Fruit fly (Drosophila melanogaster) whole organism, embryonic: Measurements from ENCODE around the gene Etl1.

Source experiments
- Abd-B ChIP-seq: fragments of 200-800 bp; sonication (Bioruptor generic); optimal IDR thresholded peaks from 2 replicates; lab custom pipeline; 2018; ENCODE audit warnings: missing biosample characterization, mild to moderate bottlenecking, missing genetic modification characterization, moderate library complexity
- CG10147 ChIP-seq: fragments of 200-800 bp; sonication (Bioruptor generic); optimal IDR thresholded peaks from 2 replicates; lab custom pipeline; 2019; ENCODE audit warnings: missing biosample characterization, mild to moderate bottlenecking, missing genetic modification characterization, moderate library complexity
- CG10431 ChIP-seq: fragments of 200-800 bp; sonication (Bioruptor generic); optimal IDR thresholded peaks from 3 replicates; lab custom pipeline; 2018; ENCODE audit warnings: missing biosample characterization, mild to moderate bottlenecking, missing genetic modification characterization
- CG12299 ChIP-seq: fragments of 200-800 bp; sonication (Bioruptor generic); optimal IDR thresholded peaks from 2 replicates; lab custom pipeline; 2018; ENCODE audit warnings: missing biosample characterization, mild to moderate bottlenecking, missing genetic modification characterization
- CG12744 ChIP-seq: fragments of 200-800 bp; sonication (Bioruptor generic); optimal IDR thresholded peaks from 2 replicates; lab custom pipeline; 2016; ENCODE audit warnings: missing biosample characterization, missing genetic modification characterization
- CG13287 ChIP-seq: fragments of 200-800 bp; sonication (Bioruptor generic); IDR thresholded peaks from 2 replicates; pipeline ENCODE4 v1.3.6; 2022; ENCODE audit warnings: missing biosample characterization, missing genetic modification characterization; ENCODE audit not compliant: partially characterized antibody
- CG17361 ChIP-seq: fragments of 200-800 bp; sonication (Bioruptor generic); IDR thresholded peaks from 3 replicates; pipeline ENCODE4 v1.3.6; 2022; ENCODE audit warnings: missing biosample characterization, missing genetic modification characterization
- CG30403 ChIP-seq: fragments of 200-800 bp; sonication (Bioruptor generic); optimal IDR thresholded peaks from 3 replicates; lab custom pipeline; 2016; ENCODE audit warnings: missing biosample characterization, missing genetic modification characterization
- CG4328 ChIP-seq: fragments of 200-800 bp; sonication (Bioruptor generic); optimal IDR thresholded peaks from 3 replicates; lab custom pipeline; 2017; ENCODE audit warnings: missing biosample characterization, missing genetic modification reagents, missing genetic modification characterization
- CG4360 ChIP-seq: fragments of 200-800 bp; sonication (Bioruptor generic); IDR thresholded peaks from 2 replicates; pipeline ENCODE4 v1.3.6; 2022; ENCODE audit warnings: missing biosample characterization, missing genetic modification characterization
- CG6854 ChIP-seq: fragments of 200-800 bp; sonication (Bioruptor generic); optimal IDR thresholded peaks from 3 replicates; lab custom pipeline; 2017; ENCODE audit warnings: missing biosample characterization, mild to moderate bottlenecking, missing genetic modification characterization
- CG7372 ChIP-seq: fragments of 200-800 bp; sonication (Bioruptor generic); IDR thresholded peaks from 2 replicates; pipeline ENCODE4 v1.3.6; 2022; ENCODE audit warnings: missing biosample characterization, missing genetic modification characterization
- CG7928 ChIP-seq: fragments of 200-800 bp; sonication (Bioruptor generic); optimal IDR thresholded peaks from 2 replicates; lab custom pipeline; 2017; ENCODE audit warnings: missing biosample characterization, mild to moderate bottlenecking, missing genetic modification characterization
- CG8944 ChIP-seq: fragments of 200-800 bp; sonication (Bioruptor generic); optimal IDR thresholded peaks from 3 replicates; lab custom pipeline; 2016; ENCODE audit warnings: missing biosample characterization, missing genetic modification characterization
- Chrac-16 ChIP-seq: fragments of 200-800 bp; sonication (Bioruptor generic); optimal IDR thresholded peaks from 3 replicates; lab custom pipeline; 2016; ENCODE audit warnings: missing biosample characterization, missing genetic modification characterization
- CoRest ChIP-seq: fragments of 200-800 bp; sonication (Bioruptor generic); optimal IDR thresholded peaks from 3 replicates; lab custom pipeline; 2018; ENCODE audit warnings: missing biosample characterization, mild to moderate bottlenecking, missing genetic modification characterization, moderate library complexity
- D ChIP-seq, 2 experiments: fragments of 200-800 bp in 1 of 2; fragments of >200 bp in 1 of 2; sonication (Bioruptor generic) in 1 of 2; optimal IDR thresholded peaks; 2 replicates in 1 of 2; 3 replicates in 1 of 2; lab custom pipeline; 2017; ENCODE audit warnings: mild to moderate bottlenecking in 1 of 2, missing biosample characterization in 1 of 2, missing genetic modification characterization in 1 of 2, missing genetic modification reagents in 1 of 2
- Dbx ChIP-seq: fragments of 200-800 bp; sonication (Bioruptor generic); IDR thresholded peaks from 3 replicates; pipeline ENCODE4 v1.3.6; 2022; ENCODE audit warnings: missing biosample characterization, missing genetic modification characterization
- Dip2 ChIP-seq: fragments of 200-800 bp; sonication (Bioruptor generic); IDR thresholded peaks from 2 replicates; pipeline ENCODE4 v1.3.6; 2022; ENCODE audit warnings: missing biosample characterization, missing genetic modification characterization
- Drgx ChIP-seq: fragments of 200-800 bp; sonication (Bioruptor generic); IDR thresholded peaks from 2 replicates; pipeline ENCODE4 v1.3.6; 2022; ENCODE audit warnings: missing biosample characterization, missing genetic modification characterization
- Gsc ChIP-seq: fragments of 200-800 bp; sonication (Bioruptor generic); IDR thresholded peaks from 2 replicates; pipeline ENCODE4 v1.3.6; 2022; ENCODE audit warnings: missing biosample characterization, missing genetic modification characterization
- H2.0 ChIP-seq: fragments of 200-800 bp; sonication (Bioruptor generic); IDR thresholded peaks from 2 replicates; pipeline ENCODE4 v1.3.6; 2022; ENCODE audit warnings: missing biosample characterization, missing genetic modification characterization
- Jarid2 ChIP-seq: fragments of 200-800 bp; sonication (Bioruptor generic); optimal IDR thresholded peaks from 3 replicates; lab custom pipeline; 2017; ENCODE audit warnings: mild to moderate bottlenecking, missing biosample characterization, missing genetic modification reagents, missing genetic modification characterization
- MTF-1 ChIP-seq: fragments of 200-800 bp; sonication (Bioruptor generic); optimal IDR thresholded peaks from 2 replicates; lab custom pipeline; 2018; ENCODE audit warnings: missing biosample characterization, mild to moderate bottlenecking, missing genetic modification characterization, borderline replicate concordance
- NC2α ChIP-seq: fragments of 200-800 bp; sonication (Bioruptor generic); optimal IDR thresholded peaks from 2 replicates; lab custom pipeline; 2016; ENCODE audit warnings: missing biosample characterization, missing genetic modification characterization
- NC2β ChIP-seq: fragments of 200-800 bp; sonication (Bioruptor generic); optimal IDR thresholded peaks from 2 replicates; lab custom pipeline; 2016; ENCODE audit warnings: missing biosample characterization, missing genetic modification characterization
- PHDP ChIP-seq: fragments of 200-800 bp; sonication (Bioruptor generic); optimal IDR thresholded peaks from 3 replicates; lab custom pipeline; 2018; ENCODE audit warnings: missing biosample characterization, mild to moderate bottlenecking, missing genetic modification characterization, moderate library complexity
- Rfx ChIP-seq: fragments of 200-800 bp; sonication (Bioruptor generic); IDR thresholded peaks from 2 replicates; pipeline ENCODE4 v1.3.6; 2022; ENCODE audit warnings: missing biosample characterization, missing genetic modification characterization
- aop ChIP-seq: fragments of 200-800 bp; sonication (Bioruptor generic); IDR thresholded peaks from 2 replicates; pipeline ENCODE4 v1.3.6; 2022; ENCODE audit warnings: missing biosample characterization, missing genetic modification characterization
- bigmax ChIP-seq: fragments of 200-800 bp; sonication (Bioruptor generic); optimal IDR thresholded peaks from 2 replicates; lab custom pipeline; 2018; ENCODE audit warnings: missing biosample characterization, mild to moderate bottlenecking, missing genetic modification characterization
- br ChIP-seq: fragments of >200 bp; optimal IDR thresholded peaks from 2 replicates; lab custom pipeline; 2017
- cas ChIP-seq: fragments of 200-800 bp; sonication (Bioruptor generic); IDR thresholded peaks from 2 replicates; pipeline ENCODE4 v1.3.6; 2022; ENCODE audit warnings: missing biosample characterization, missing genetic modification characterization
- chif ChIP-seq, 2 experiments: fragments of 200-800 bp; sonication (Bioruptor generic); optimal IDR thresholded peaks; 3 replicates each; lab custom pipeline; 2016; ENCODE audit warnings: missing biosample characterization in 2 of 2, missing genetic modification characterization in 2 of 2
- ci ChIP-seq: fragments of 200-800 bp; sonication (Bioruptor generic); IDR thresholded peaks from 3 replicates; pipeline ENCODE4 v1.3.6; 2022; ENCODE audit warnings: missing biosample characterization, missing genetic modification characterization
- croc ChIP-seq: fragments of 200-800 bp; sonication (Bioruptor generic); conservative IDR thresholded peaks from 3 replicates; pipeline ENCODE4 v1.3.6; 2022; ENCODE audit warnings: missing biosample characterization, missing genetic modification characterization
- disco-r ChIP-seq: fragments of 200-800 bp; sonication (Bioruptor generic); optimal IDR thresholded peaks from 2 replicates; lab custom pipeline; 2016; ENCODE audit warnings: missing biosample characterization, missing genetic modification characterization
- dmrt11E ChIP-seq: fragments of 200-800 bp; sonication (Bioruptor generic); optimal IDR thresholded peaks from 3 replicates; lab custom pipeline; 2018; ENCODE audit warnings: missing biosample characterization, mild to moderate bottlenecking, missing genetic modification characterization, moderate library complexity
- ftz-f1 ChIP-seq: fragments of 200-800 bp; sonication (Bioruptor generic); optimal IDR thresholded peaks from 2 replicates; lab custom pipeline; 2016; ENCODE audit warnings: missing biosample characterization, missing genetic modification characterization
- hb ChIP-seq: fragments of 200-800 bp; sonication (Bioruptor generic); IDR thresholded peaks from 3 replicates; pipeline ENCODE4 v1.3.6; 2022; ENCODE audit warnings: missing biosample characterization, missing genetic modification characterization; ENCODE audit not compliant: partially characterized antibody
- hkb ChIP-seq, 2 experiments: fragments of 200-800 bp in 1 of 2; fragments of >200 bp in 1 of 2; sonication (Bioruptor generic) in 1 of 2; IDR thresholded peaks in 1 of 2; optimal IDR thresholded peaks in 1 of 2; 2 replicates each; pipeline versions ENCODE4 v1.3.6 to Lab custom; 2017 to 2022; ENCODE audit warnings: missing biosample characterization in 1 of 2, missing genetic modification characterization in 1 of 2
- jigr1 ChIP-seq: fragments of 200-800 bp; sonication (Bioruptor generic); IDR thresholded peaks from 3 replicates; pipeline ENCODE4 v1.3.6; 2022; ENCODE audit warnings: missing biosample characterization, missing genetic modification characterization
- jing ChIP-seq: fragments of 200-800 bp; sonication (Bioruptor generic); optimal IDR thresholded peaks from 2 replicates; lab custom pipeline; 2018; ENCODE audit warnings: missing biosample characterization, mild to moderate bottlenecking, missing genetic modification characterization
- lilli ChIP-seq: fragments of 200-800 bp; sonication (Bioruptor generic); optimal IDR thresholded peaks from 3 replicates; lab custom pipeline; 2016; ENCODE audit warnings: missing biosample characterization, missing genetic modification characterization
- pfk ChIP-seq: fragments of 200-800 bp; sonication (Bioruptor generic); optimal IDR thresholded peaks from 2 replicates; lab custom pipeline; 2018; ENCODE audit warnings: missing biosample characterization, mild to moderate bottlenecking, missing genetic modification characterization, moderate library complexity
- pho ChIP-seq: fragments of 200-800 bp; sonication (Bioruptor generic); optimal IDR thresholded peaks from 2 replicates; lab custom pipeline; 2016; ENCODE audit warnings: missing biosample characterization, missing genetic modification characterization
- shn ChIP-seq: fragments of 200-800 bp; sonication (Bioruptor generic); optimal IDR thresholded peaks from 3 replicates; lab custom pipeline; 2016; ENCODE audit warnings: missing biosample characterization, missing genetic modification characterization
- slou ChIP-seq: fragments of 200-800 bp; sonication (Bioruptor generic); optimal IDR thresholded peaks from 3 replicates; lab custom pipeline; 2016; ENCODE audit warnings: missing biosample characterization, missing genetic modification characterization
- sob ChIP-seq: fragments of 200-800 bp; sonication (Bioruptor generic); IDR thresholded peaks from 2 replicates; pipeline ENCODE4 v1.3.6; 2022; ENCODE audit warnings: missing biosample characterization, missing genetic modification characterization
- sr ChIP-seq: fragments of 200-800 bp; sonication (Bioruptor generic); IDR thresholded peaks from 3 replicates; pipeline ENCODE4 v1.3.6; 2022; ENCODE audit warnings: missing biosample characterization, missing genetic modification characterization
- zf30C ChIP-seq: fragments of 200-800 bp; sonication (Bioruptor generic); optimal IDR thresholded peaks from 3 replicates; lab custom pipeline; 2018; ENCODE audit warnings: missing biosample characterization, mild to moderate bottlenecking, missing genetic modification characterization
- zfh1 ChIP-seq: fragments of 200-800 bp; sonication (Bioruptor generic); IDR thresholded peaks from 3 replicates; pipeline ENCODE4 v1.3.6; 2022; ENCODE audit warnings: missing biosample characterization, missing genetic modification characterization

Gene Etl1

DNA sequence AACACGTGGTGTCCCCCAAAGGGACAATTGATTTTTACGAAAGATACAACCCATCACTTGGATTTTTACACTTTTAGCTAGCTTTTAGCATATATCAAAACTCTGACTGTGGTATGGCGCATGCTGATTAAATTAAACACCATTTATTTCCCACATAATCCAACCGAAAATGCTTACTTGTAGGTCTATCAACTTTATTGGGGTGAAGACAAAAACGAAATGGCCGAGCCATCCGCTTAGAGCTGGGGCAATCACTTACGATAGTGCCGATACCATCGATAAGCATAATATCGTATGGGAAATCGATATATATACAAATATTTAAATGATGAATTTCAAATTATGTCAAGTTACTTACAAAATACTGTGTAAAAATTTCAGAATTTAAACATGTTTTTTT lies 15.1 kb downstream of the Etl1 start, which contains the start of gene RpS2 (continued):
- TF ChIP-seq CG12744 (GFP tag; lab: Kevin White, UChicago) (no peak), CG17361 (GFP tag; lab: Robert Waterston, UW) (peak; percentile 25; the same call in 1 of the 3 replicates), chif (GFP tag; optimal IDR thresholded peaks at IDR 0.05; lab: Kevin White, UChicago) (peak in 1 of 2 experiments; percentile 24), ftz-f1 (GFP tag; lab: Kevin White, UChicago) (peak; percentile 12), slou (GFP tag; lab: Kevin White, UChicago) (peak; percentile 28), aop (GFP tag; lab: Robert Waterston, UW) (no peak), hb (GFP tag; lab: Robert Waterston, UW) (peak; percentile 97), pho (GFP tag; lab: Kevin White, UChicago) (peak; percentile 31), MTF-1 (peak; percentile 2), Jarid2 (peak; percentile 13), CG10147 (GFP tag; lab: Kevin White, UChicago) (peak; percentile 5), ci (GFP tag; lab: Robert Waterston, UW) (peak; percentile 69; the same call in 2 of the 3 replicates), CG7928 (GFP tag; lab: Kevin White, UChicago) (no peak), D (optimal IDR thresholded peaks at IDR 0.05; lab: Kevin White, UChicago) (no peak), D (GFP tag; optimal IDR thresholded peaks at IDR 0.05; lab: Kevin White, UChicago) (peak; percentile 16), lilli (GFP tag; lab: Kevin White, UChicago) (peak; percentile 54), pfk (GFP tag; lab: Kevin White, UChicago) (peak; percentile 64), zfh1 (GFP tag; lab: Robert Waterston, UW) (no peak), H2.0 (GFP tag; lab: Robert Waterston, UW) (peak; percentile 32; the same call in 1 of the 2 replicates), CG13287 (peak; percentile 99), dmrt11E (tag; lab: Kevin White, UChicago) (peak; percentile 29), sr (GFP tag; lab: Robert Waterston, UW) (peak; percentile 22; the same call in 1 of the 3 replicates), Drgx (no peak), CG8944 (GFP tag; lab: Kevin White, UChicago) (no peak), Dbx (peak; percentile 75), CG12299 (tag; lab: Kevin White, UChicago) (no peak), hkb (optimal IDR thresholded peaks at IDR 0.05; lab: Kevin White, UChicago) (no peak), hkb (GFP tag; IDR thresholded peaks at IDR 0.05; lab: Robert Waterston, UW) (peak; percentile 22; the same call in 1 of the 2 replicates), CG30403 (GFP tag; lab: Kevin White, UChicago) (peak; percentile 38), CG10431 (no peak), bigmax (GFP tag; lab: Kevin White, UChicago) (peak; percentile 66), Gsc (no peak), br (no peak), croc (GFP tag; lab: Robert Waterston, UW) (no peak), Rfx (GFP tag; lab: Robert Waterston, UW) (peak; percentile 67), cas (GFP tag; lab: Robert Waterston, UW) (peak; percentile 51; the same call in 1 of the 2 replicates), zf30C (GFP tag; lab: Kevin White, UChicago) (no peak), CG4360 (GFP tag; lab: Robert Waterston, UW) (no peak), Dip2 (GFP tag; lab: Robert Waterston, UW) (no peak), CG6854 (GFP tag; lab: Kevin White, UChicago) (peak; percentile 26), NC2α (GFP tag; lab: Kevin White, UChicago) (no peak), PHDP (tag; lab: Kevin White, UChicago) (peak; percentile 67), shn (no peak), CoRest (tag; lab: Kevin White, UChicago) (peak; percentile 30), sob (GFP tag; lab: Robert Waterston, UW) (peak; percentile 65), disco-r (GFP tag; lab: Kevin White, UChicago) (peak; percentile 7), Abd-B (GFP tag; lab: Kevin White, UChicago) (no peak), NC2β (GFP tag; lab: Kevin White, UChicago) (peak; percentile 83), jigr1 (GFP tag; lab: Robert Waterston, UW) (peak; percentile 18; the same call in 1 of the 3 replicates), CG4328 (GFP tag; lab: Kevin White, UChicago) (peak; percentile 3), CG7372 (GFP tag; lab: Robert Waterston, UW) (no peak), Chrac-16 (GFP tag; lab: Kevin White, UChicago) (peak; percentile 21), jing (GFP tag; lab: Kevin White, UChicago) (no peak)
